Worm (Caenorhabditis elegans) whole organism, young adult: ENCODE data around the gene str-7.
A peak's percentile ranks its signal among the peaks of the same experiment; 100 is the strongest.

ENCODE experiments used
- K12H6.12 ChIP-seq: fragments of 200-800 bp; sonication (Bioruptor generic); optimal IDR thresholded peaks from 2 replicates; lab custom pipeline; 2018; ENCODE audit warnings: mild to moderate bottlenecking, missing genetic modification characterization, missing compliant biosample characterization
- ZK185.1 ChIP-seq: sonication (generic microtip); optimal IDR thresholded peaks from 2 replicates; lab custom pipeline; 2016; ENCODE audit warnings: mild to moderate bottlenecking, missing genetic modification characterization, missing compliant biosample characterization; ENCODE audit not compliant: poor library complexity, severe bottlenecking
- akir-1 ChIP-seq: fragments of 200-800 bp; sonication (Bioruptor generic); optimal IDR thresholded peaks from 2 replicates; lab custom pipeline; 2018; ENCODE audit warnings: mild to moderate bottlenecking, missing genetic modification characterization, moderate library complexity, missing compliant biosample characterization
- aptf-2 ChIP-seq: fragments of 200-800 bp; sonication (Bioruptor generic); conservative IDR thresholded peaks from 2 replicates; pipeline ENCODE4 v1.3.6; 2022; ENCODE audit warnings: missing genetic modification reagents, missing genetic modification characterization, missing compliant biosample characterization
- atf-7 ChIP-seq: sonication (generic microtip); optimal IDR thresholded peaks from 2 replicates; lab custom pipeline; 2017; ENCODE audit warnings: mild to moderate bottlenecking, missing genetic modification characterization, missing compliant biosample characterization
- attf-5 ChIP-seq: fragments of 200-800 bp; sonication (Bioruptor generic); optimal IDR thresholded peaks from 2 replicates; lab custom pipeline; 2018; ENCODE audit warnings: mild to moderate bottlenecking, missing genetic modification characterization, missing compliant biosample characterization
- attf-6 ChIP-seq: fragments of 200-800 bp; sonication (Bioruptor generic); IDR thresholded peaks from 2 replicates; pipeline ENCODE4 v1.3.6; 2022; ENCODE audit warnings: missing genetic modification reagents, missing genetic modification characterization, missing compliant biosample characterization
- cebp-1 ChIP-seq, 2 experiments: fragments of 200-800 bp in 1 of 2; sonication (Bioruptor generic) in 1 of 2; sonication (generic microtip) in 1 of 2; IDR thresholded peaks in 1 of 2; optimal IDR thresholded peaks in 1 of 2; 2 replicates each; pipeline versions ENCODE4 v1.3.6 to Lab custom; 2017 to 2022; ENCODE audit warnings: missing compliant biosample characterization in 2 of 2, missing genetic modification characterization in 2 of 2, mild to moderate bottlenecking in 1 of 2, missing genetic modification reagents in 1 of 2, moderate library complexity in 1 of 2
- ceh-27 ChIP-seq: fragments of 200-800 bp; sonication (Bioruptor generic); optimal IDR thresholded peaks from 2 replicates; lab custom pipeline; 2018; ENCODE audit warnings: mild to moderate bottlenecking, missing genetic modification characterization, moderate library complexity, missing compliant biosample characterization
- ceh-58 ChIP-seq: fragments of 200-800 bp; sonication (Bioruptor generic); IDR thresholded peaks from 2 replicates; pipeline ENCODE4 v1.3.6; 2022; ENCODE audit warnings: missing genetic modification characterization, missing compliant biosample characterization
- ceh-79 ChIP-seq: sonication (generic microtip); optimal IDR thresholded peaks from 2 replicates; lab custom pipeline; 2017; ENCODE audit warnings: mild to moderate bottlenecking, missing genetic modification characterization, missing compliant biosample characterization
- die-1 ChIP-seq: sonication (generic microtip); optimal IDR thresholded peaks from 2 replicates; lab custom pipeline; 2016; ENCODE audit warnings: missing genotype, mild to moderate bottlenecking, missing genetic modification characterization, missing compliant biosample characterization
- efl-1 ChIP-seq: fragments of 150-350 bp; optimal IDR thresholded peaks from 2 replicates; lab custom pipeline; 2014; ENCODE audit warnings: missing biosample characterization, missing genetic modification reagents, missing genetic modification characterization
- egl-44 ChIP-seq: fragments of 200-800 bp; sonication (Bioruptor generic); IDR thresholded peaks from 2 replicates; pipeline ENCODE4 v1.3.6; 2022; ENCODE audit warnings: missing genetic modification reagents, missing genetic modification characterization, missing compliant biosample characterization
- ekl-4 ChIP-seq: fragments of 200-800 bp; sonication (Bioruptor generic); IDR thresholded peaks from 2 replicates; pipeline ENCODE4 v1.3.6; 2022; ENCODE audit warnings: missing genetic modification reagents, missing genetic modification characterization, missing compliant biosample characterization
- gei-17 ChIP-seq: fragments of 200-800 bp; sonication (Bioruptor generic); optimal IDR thresholded peaks from 2 replicates; lab custom pipeline; 2018; ENCODE audit warnings: mild to moderate bottlenecking, missing genetic modification characterization, missing compliant biosample characterization
- hlh-12 ChIP-seq: sonication (generic microtip); optimal IDR thresholded peaks from 2 replicates; lab custom pipeline; 2016; ENCODE audit warnings: missing genetic modification characterization, missing compliant biosample characterization
- hrde-1 ChIP-seq: sonication (generic microtip); optimal IDR thresholded peaks from 2 replicates; lab custom pipeline; 2016; ENCODE audit warnings: missing genetic modification characterization, mild to moderate bottlenecking, missing compliant biosample characterization, moderate library complexity, missing genotype, missing genetic modification reagents, borderline replicate concordance
- let-526 ChIP-seq: fragments of 200-800 bp; sonication (Bioruptor generic); IDR thresholded peaks from 2 replicates; pipeline ENCODE4 v1.3.6; 2022; ENCODE audit warnings: missing genetic modification reagents, missing genetic modification characterization, missing compliant biosample characterization
- let-607 ChIP-seq, 2 experiments: fragments of 200-800 bp in 1 of 2; sonication (Bioruptor generic) in 1 of 2; sonication (generic microtip) in 1 of 2; optimal IDR thresholded peaks; 2 replicates each; lab custom pipeline; 2016 to 2018; ENCODE audit warnings: mild to moderate bottlenecking in 2 of 2, missing compliant biosample characterization in 2 of 2, missing genetic modification characterization in 2 of 2, moderate library complexity in 2 of 2, missing genotype in 1 of 2
- lin-35 ChIP-seq, 3 experiments: fragments of 150-350 bp in 2 of 3; sonication (generic microtip) in 1 of 3; optimal IDR thresholded peaks; 2 replicates each; lab custom pipeline; 2014 to 2018; ENCODE audit warnings: missing biosample characterization in 3 of 3, missing genetic modification characterization in 3 of 3, missing genetic modification reagents in 3 of 3
- lin-40 ChIP-seq: sonication (generic microtip); optimal IDR thresholded peaks from 2 replicates; lab custom pipeline; 2016; ENCODE audit warnings: missing genetic modification characterization, mild to moderate bottlenecking, missing compliant biosample characterization, missing genotype, missing genetic modification reagents
- lsy-27 ChIP-seq: sonication (generic microtip); optimal IDR thresholded peaks from 2 replicates; lab custom pipeline; 2017; ENCODE audit warnings: missing genetic modification characterization, mild to moderate bottlenecking, missing compliant biosample characterization, antibody characterized with exemption, missing genotype, borderline replicate concordance; ENCODE audit not compliant: insufficient read depth
- madf-10 ChIP-seq: sonication (generic microtip); optimal IDR thresholded peaks from 2 replicates; lab custom pipeline; 2016; ENCODE audit warnings: mild to moderate bottlenecking, missing genetic modification characterization, missing compliant biosample characterization
- mel-28 ChIP-seq: sonication (generic microtip); optimal IDR thresholded peaks from 2 replicates; lab custom pipeline; 2016; ENCODE audit warnings: borderline replicate concordance, mild to moderate bottlenecking, missing genetic modification characterization, missing compliant biosample characterization
- mes-4 ChIP-seq: sonication (generic microtip); optimal IDR thresholded peaks from 2 replicates; lab custom pipeline; 2016; ENCODE audit warnings: missing genotype, missing genetic modification characterization, missing compliant biosample characterization
- nfya-2 ChIP-seq: fragments of 200-800 bp; sonication (Bioruptor generic); IDR thresholded peaks from 2 replicates; pipeline ENCODE4 v1.3.6; 2022; ENCODE audit warnings: missing genetic modification reagents, missing genetic modification characterization, missing compliant biosample characterization
- nhr-120 ChIP-seq: fragments of 200-800 bp; sonication (Bioruptor generic); IDR thresholded peaks from 2 replicates; pipeline ENCODE4 v1.3.6; 2022; ENCODE audit warnings: missing genetic modification characterization, missing compliant biosample characterization
- nhr-80 ChIP-seq: sonication (generic microtip); optimal IDR thresholded peaks from 2 replicates; lab custom pipeline; 2016; ENCODE audit warnings: missing genetic modification characterization, missing compliant biosample characterization
- pbrm-1 ChIP-seq: fragments of 200-800 bp; sonication (Bioruptor generic); IDR thresholded peaks from 2 replicates; pipeline ENCODE4 v1.3.6; 2022; ENCODE audit warnings: missing genetic modification reagents, missing genetic modification characterization, missing compliant biosample characterization
- pha-4 ChIP-seq: fragments of 150-350 bp; sonication (generic microtip); optimal IDR thresholded peaks from 2 replicates; lab custom pipeline; 2014; ENCODE audit warnings: missing biosample characterization, missing genetic modification reagents, missing genetic modification characterization
- repo-1 ChIP-seq: sonication (generic microtip); optimal IDR thresholded peaks from 2 replicates; lab custom pipeline; 2017; ENCODE audit warnings: mild to moderate bottlenecking, missing genetic modification characterization, missing compliant biosample characterization
- sea-2 ChIP-seq: fragments of 200-800 bp; sonication (Bioruptor generic); IDR thresholded peaks from 2 replicates; pipeline ENCODE4 v1.3.6; 2022; ENCODE audit warnings: missing genetic modification characterization, missing compliant biosample characterization
- snpc-1.3 ChIP-seq: sonication (generic microtip); optimal IDR thresholded peaks from 2 replicates; lab custom pipeline; 2017; ENCODE audit warnings: missing genetic modification characterization, mild to moderate bottlenecking, missing compliant biosample characterization, antibody characterized with exemption, moderate library complexity, missing genotype, missing genetic modification reagents; ENCODE audit not compliant: insufficient read depth
- xnd-1 ChIP-seq: sonication (generic microtip); optimal IDR thresholded peaks from 2 replicates; lab custom pipeline; 2016; ENCODE audit warnings: missing genotype, missing genetic modification reagents, missing genetic modification characterization, missing compliant biosample characterization
- ztf-18 ChIP-seq: sonication (generic microtip); optimal IDR thresholded peaks from 2 replicates; lab custom pipeline; 2016; ENCODE audit warnings: missing genotype, mild to moderate bottlenecking, missing genetic modification characterization, missing compliant biosample characterization
- ztf-26 ChIP-seq: sonication (generic microtip); optimal IDR thresholded peaks from 2 replicates; lab custom pipeline; 2017; ENCODE audit warnings: missing genetic modification characterization, missing compliant biosample characterization
- ztf-6 ChIP-seq: fragments of 200-800 bp; sonication (Bioruptor generic); IDR thresholded peaks from 2 replicates; pipeline ENCODE4 v1.3.6; 2022; ENCODE audit warnings: missing genetic modification reagents, missing genetic modification characterization, missing compliant biosample characterization

The str-7 gene

DNA sequence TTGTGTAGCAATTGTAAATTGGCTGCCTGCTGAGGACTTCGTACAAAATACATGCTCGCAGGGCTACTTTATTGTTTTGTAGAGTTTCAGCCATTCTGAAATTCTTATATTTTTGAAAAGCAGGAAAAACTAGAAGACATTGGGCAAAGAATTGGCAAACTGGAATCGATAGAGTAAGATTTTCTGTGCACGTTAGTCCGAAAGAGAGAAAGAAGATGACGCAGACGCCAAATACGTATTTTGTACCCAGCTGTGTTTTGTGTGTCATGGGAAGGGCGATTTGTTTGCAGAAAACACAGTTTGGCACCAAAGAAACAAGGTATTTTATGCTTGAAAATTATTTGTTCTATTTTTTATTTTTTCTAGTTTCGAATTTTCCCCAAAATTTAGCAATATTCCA lies 28.1 kb upstream of the str-7 start, which contains the start of gene fbxa-143:
fbxa-143 (minus strand) TSS at position 101 of the 400 bp plus-strand sequence.
- TF ChIP-seq ekl-4 (no peak), ceh-27 (GFP tag; lab: Kevin White, UChicago) (no peak), lin-40 (no peak), aptf-2 (GFP tag; lab: Robert Waterston, UW) (no peak), ceh-58 (no peak), ztf-6 (GFP tag; lab: Robert Waterston, UW) (no peak), let-607 (tag; optimal IDR thresholded peaks at IDR 0.05; lab: Kevin White, UChicago) (no peak), efl-1 (GFP tag; lab: Kevin White, UChicago) (no peak), attf-5 (GFP tag; lab: Kevin White, UChicago) (no peak), die-1 (tag; lab: Kevin White, UChicago) (no peak), nfya-2 (no peak), snpc-1.3 (tag; lab: Kevin White, UChicago) (no peak), K12H6.12 (tag; lab: Kevin White, UChicago) (no peak)

DNA sequence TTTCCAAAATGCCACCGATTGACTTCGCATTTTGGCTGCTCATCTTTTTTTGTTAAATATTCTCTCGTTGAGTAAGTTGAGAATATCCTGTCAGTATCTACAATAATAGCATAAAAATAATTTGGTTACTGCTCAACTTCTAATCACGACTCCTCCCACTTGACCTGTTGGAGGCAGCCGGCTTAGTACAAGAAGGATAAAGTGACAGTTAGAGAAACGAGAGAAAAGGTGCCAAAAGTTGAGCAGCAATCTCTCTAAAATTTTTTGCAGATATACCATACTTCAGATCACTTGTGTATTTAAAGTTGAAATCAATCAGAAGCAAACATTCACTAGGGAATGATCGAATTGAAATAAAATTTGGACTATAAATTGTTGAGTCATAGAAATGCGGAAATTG lies 25.4 kb upstream of the str-7 start, which contains the start of gene nhr-111:
nhr-111 (minus strand) TSS at position 101 of the 400 bp plus-strand sequence.
- TF ChIP-seq lsy-27 (tag; lab: Kevin White, UChicago) (no peak), akir-1 (GFP tag; lab: Kevin White, UChicago) (no peak), hlh-12 (no peak), mes-4 (no peak), pbrm-1 (GFP tag; lab: Robert Waterston, UW) (no peak), ztf-18 (no peak), attf-6 (GFP tag; lab: Robert Waterston, UW) (no peak), lin-35 (GFP tag; optimal IDR thresholded peaks at IDR 0.05; lab: Kevin White, UChicago) (no peak), attf-5 (GFP tag; lab: Kevin White, UChicago) (no peak), pha-4 (no peak), sea-2 (GFP tag; lab: Robert Waterston, UW) (no peak), madf-10 (tag; lab: Kevin White, UChicago) (no peak)

- TF ChIP-seq cebp-1 (GFP tag; IDR thresholded peaks at IDR 0.05; lab: Robert Waterston, UW), result no peak
- TF ChIP-seq cebp-1 (tag; optimal IDR thresholded peaks at IDR 0.05; lab: Kevin White, UChicago), result peak; percentile 5
- no peak for TF ChIP-seq mel-28 (tag; lab: Kevin White, UChicago)
Measured at ce11 chrV:16121451-16121850, 22.1 kb upstream of the str-7 start.

DNA sequence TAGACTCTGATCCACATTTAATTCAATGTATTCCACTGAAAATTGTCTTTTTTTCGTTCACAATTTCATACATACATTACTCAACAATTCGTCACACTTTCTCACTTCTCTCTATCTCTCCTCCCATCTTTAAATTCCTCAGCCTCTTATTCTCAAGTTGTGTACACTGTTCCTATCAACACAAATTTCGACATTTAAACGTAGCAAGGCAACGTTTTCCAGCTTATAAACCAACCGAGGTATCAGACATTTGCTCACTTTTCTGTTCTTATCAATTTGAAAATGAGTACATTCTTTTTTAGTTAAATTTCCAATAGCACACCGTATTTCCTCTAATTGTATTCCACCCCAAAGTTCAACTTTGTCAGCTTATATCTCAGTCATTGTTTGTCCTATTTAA lies 21.6 kb upstream of the str-7 start, which contains the start of gene skr-3:
skr-3 (plus strand) TSS at position 163 of the 400 bp plus-strand sequence.
- TF ChIP-seq nfya-2 (no peak), nhr-80 (peak; percentile 23)

DNA sequence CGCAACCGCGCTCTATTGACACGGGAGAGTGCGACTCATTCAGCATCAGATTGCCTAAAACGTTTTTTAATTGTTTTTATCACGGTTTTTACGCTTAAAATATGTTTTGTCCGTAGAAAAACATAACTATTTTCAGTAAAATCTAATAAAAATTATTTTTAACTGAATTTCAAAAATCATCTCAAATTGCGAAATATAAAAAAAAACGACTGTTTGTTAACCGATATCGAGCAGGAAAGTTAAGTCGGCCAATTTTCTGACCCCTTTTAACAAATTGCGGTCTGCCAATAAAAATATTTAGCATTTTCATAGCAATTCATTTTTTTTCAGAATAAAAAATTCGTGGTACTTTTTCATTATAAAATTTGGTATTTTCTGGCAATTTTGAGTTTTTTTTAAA lies 21.2 kb upstream of the str-7 start:
- no peak for TF ChIP-seq gei-17
- no peak for TF ChIP-seq cebp-1 (GFP tag; IDR thresholded peaks at IDR 0.05; lab: Robert Waterston, UW)
- peak; percentile 86 for TF ChIP-seq cebp-1 (tag; optimal IDR thresholded peaks at IDR 0.05; lab: Kevin White, UChicago)

DNA sequence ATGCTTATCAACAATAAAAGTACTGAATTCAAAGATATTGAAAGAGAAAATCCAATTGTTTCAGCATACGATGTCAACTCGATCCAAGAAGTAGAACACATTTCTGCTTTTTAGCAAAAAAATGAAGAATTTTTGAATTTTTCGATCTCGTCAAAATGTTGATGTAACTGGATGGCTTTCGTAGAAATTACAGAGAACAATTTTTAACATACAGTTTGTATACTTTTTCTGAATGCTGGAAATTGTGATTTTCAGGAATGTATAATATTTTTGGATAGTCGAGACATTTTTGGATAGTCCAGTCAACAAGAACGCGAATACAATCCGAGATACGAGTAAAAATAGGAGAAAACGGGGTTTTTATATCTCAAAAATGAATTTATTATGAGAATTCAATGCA lies 19.3 kb upstream of the str-7 start, which contains the start of gene str-103:
str-103 (minus strand) TSS at position 101 of the 400 bp plus-strand sequence.
- TF ChIP-seq ZK185.1 (tag; lab: Kevin White, UChicago) (no peak), nhr-120 (GFP tag; lab: Robert Waterston, UW) (no peak), ceh-79 (tag; lab: Kevin White, UChicago) (no peak), let-526 (GFP tag; lab: Robert Waterston, UW) (no peak), hrde-1 (tag; lab: Kevin White, UChicago) (no peak), let-607 (tag; optimal IDR thresholded peaks at IDR 0.05; lab: Kevin White, UChicago) (no peak), gei-17 (no peak), xnd-1 (tag; lab: Kevin White, UChicago) (no peak), atf-7 (tag; lab: Kevin White, UChicago) (no peak), ztf-26 (tag; lab: Kevin White, UChicago) (no peak), repo-1 (no peak), sea-2 (GFP tag; lab: Robert Waterston, UW) (no peak), mel-28 (tag; lab: Kevin White, UChicago) (no peak), egl-44 (GFP tag; lab: Robert Waterston, UW) (no peak)
